Worm (Caenorhabditis elegans) whole organism, midembryonic: ENCODE results near the gene F55C12.4.
A peak's percentile ranks its signal among the peaks of the same experiment; 100 is the strongest.

ENCODE experiments used
- T22C8.4 ChIP-seq: fragments of 200-800 bp; sonication (Bioruptor generic); IDR thresholded peaks from 2 replicates; pipeline ENCODE4 v1.3.6; 2022; ENCODE audit warnings: missing genetic modification characterization, missing compliant biosample characterization
- cog-1 ChIP-seq: sonication (generic microtip); optimal IDR thresholded peaks from 2 replicates; lab custom pipeline; 2016; ENCODE audit warnings: missing genetic modification characterization, missing compliant biosample characterization
- flt-1 ChIP-seq: fragments of 200-800 bp; sonication (Bioruptor generic); IDR thresholded peaks from 2 replicates; pipeline ENCODE4 v1.3.6; 2022; ENCODE audit warnings: missing genetic modification characterization, missing compliant biosample characterization
- klf-2 ChIP-seq: fragments of 200-800 bp; sonication (Bioruptor generic); conservative IDR thresholded peaks from 2 replicates; pipeline ENCODE4 v1.3.6; 2022; ENCODE audit warnings: missing genetic modification reagents, missing genetic modification characterization, missing compliant biosample characterization
- med-1 ChIP-seq: sonication (generic microtip); optimal IDR thresholded peaks from 2 replicates; lab custom pipeline; 2017; ENCODE audit warnings: missing genetic modification characterization, mild to moderate bottlenecking, missing compliant biosample characterization, antibody characterized with exemption, missing genetic modification reagents; ENCODE audit not compliant: insufficient read depth
- ref-1 ChIP-seq: fragments of 200-800 bp; sonication (Bioruptor generic); conservative IDR thresholded peaks from 2 replicates; pipeline ENCODE4 v1.3.6; 2022; ENCODE audit warnings: missing genetic modification reagents, missing genetic modification characterization, missing compliant biosample characterization
- tab-1 ChIP-seq: fragments of 200-800 bp; sonication (Bioruptor generic); IDR thresholded peaks from 2 replicates; pipeline ENCODE4 v1.3.6; 2022; ENCODE audit warnings: missing genetic modification characterization, missing compliant biosample characterization
- ztf-23 ChIP-seq: fragments of 200-800 bp; sonication (Bioruptor generic); IDR thresholded peaks from 2 replicates; pipeline ENCODE4 v1.3.6; 2022; ENCODE audit warnings: missing genetic modification reagents, missing genetic modification characterization, missing compliant biosample characterization
- ztf-29 ChIP-seq: fragments of 200-800 bp; sonication (Bioruptor generic); IDR thresholded peaks from 2 replicates; pipeline ENCODE4 v1.3.6; 2022; ENCODE audit warnings: missing genetic modification reagents, missing genetic modification characterization, missing compliant biosample characterization

ce11 chrII:5873564-5874070 is 15.4 kb upstream of the F55C12.4 start, which contains the start of gene tex-2:
- TF ChIP-seq flt-1 (GFP tag; lab: Robert Waterston, UW) (no peak), klf-2 (GFP tag; lab: Robert Waterston, UW) (no peak), med-1 (GFP tag; lab: Kevin White, UChicago) (no peak), ztf-29 (GFP tag; lab: Robert Waterston, UW) (no peak), tab-1 (no peak), ref-1 (GFP tag; lab: Robert Waterston, UW) (no peak), ztf-23 (GFP tag; lab: Robert Waterston, UW) (0 out of 2 replicates have a peak, but pooled peaks have one; percentile 39), T22C8.4 (no peak), cog-1 (tag; lab: Kevin White, UChicago) (no peak)
